Worm (Caenorhabditis elegans): ENCODE results near the gene Y48G9A.9.

- TF ChIP-seq set-16 (GFP tag; IDR thresholded peaks at IDR 0.05) (no peak), rbr-2 (tag; optimal IDR thresholded peaks at IDR 0.05) (no peak), nhr-237 (tag; optimal IDR thresholded peaks at IDR 0.05) (no peak), R02D3.7 (tag; optimal IDR thresholded peaks at IDR 0.05) (no peak), ztf-11 (tag; optimal IDR thresholded peaks at IDR 0.05) (no peak), jun-1 (tag; optimal IDR thresholded peaks at IDR 0.05) (no peak)
Observed at ce11 chrIII:2092409-2092808, at the start of gene Y48G9A.9.

Data from whole organism, L4 larva.